Fruit fly (Drosophila melanogaster): ENCODE measurements around the gene CG31371.

The CG31371 gene

dm6 chr3R:30461608-30462243 is 41.6 kb downstream of the CG31371 start (continued):
- TF ChIP-seq CG10147 (GFP tag; optimal IDR thresholded peaks at IDR 0.05), result no peak
- peak; percentile 22 for TF ChIP-seq CG8924 (tag; optimal IDR thresholded peaks at IDR 0.05)
- no peak for TF ChIP-seq dimm (GFP tag; IDR thresholded peaks at IDR 0.05)
- peak in 1 of 2 experiments; percentile 59 for TF ChIP-seq Hr51 (GFP tag; optimal IDR thresholded peaks at IDR 0.05)
- TF ChIP-seq CG4854 (GFP tag; optimal IDR thresholded peaks at IDR 0.05), result no peak
- peak; percentile 63 for TF ChIP-seq pros (GFP tag; optimal IDR thresholded peaks at IDR 0.05)
- TF ChIP-seq onecut (GFP tag; IDR thresholded peaks at IDR 0.05), result no peak
- no peak for TF ChIP-seq mirr (GFP tag; optimal IDR thresholded peaks at IDR 0.05)
- TF ChIP-seq gce (GFP tag; IDR thresholded peaks at IDR 0.05), result no peak
- peak; percentile 15 for TF ChIP-seq gcm (GFP tag; optimal IDR thresholded peaks at IDR 0.05)
- no peak for TF ChIP-seq C15 (GFP tag; IDR thresholded peaks at IDR 0.05)
- no peak for TF ChIP-seq fd64A (GFP tag; optimal IDR thresholded peaks at IDR 0.05)
- TF ChIP-seq slou (GFP tag; optimal IDR thresholded peaks at IDR 0.05), result no peak
- no peak for TF ChIP-seq CG7963 (GFP tag; IDR thresholded peaks at IDR 0.05; ENCODE audit: partially characterized antibody)
- TF ChIP-seq Oli (tag; optimal IDR thresholded peaks at IDR 0.05), result peak; percentile 18
- peak; percentile 28 for TF ChIP-seq tap (tag; optimal IDR thresholded peaks at IDR 0.05)
- TF ChIP-seq chm (GFP tag; IDR thresholded peaks at IDR 0.05), result no peak
- no peak for TF ChIP-seq CG3726 (GFP tag; IDR thresholded peaks at IDR 0.05)
- TF ChIP-seq CG11398 (GFP tag; optimal IDR thresholded peaks at IDR 0.05), result no peak
- no peak for TF ChIP-seq lov (optimal IDR thresholded peaks at IDR 0.05)
- no peak for TF ChIP-seq lov (GFP tag; IDR thresholded peaks at IDR 0.05)
- no peak for TF ChIP-seq CG13123 (GFP tag; optimal IDR thresholded peaks at IDR 0.05)
- TF ChIP-seq CG9876 (GFP tag; optimal IDR thresholded peaks at IDR 0.05), result no peak
- peak; percentile 26 for TF ChIP-seq bcd (GFP tag; optimal IDR thresholded peaks at IDR 0.05)
- TF ChIP-seq crc (GFP tag; optimal IDR thresholded peaks at IDR 0.05), result no peak
- no peak for TF ChIP-seq Dip3 (GFP tag; optimal IDR thresholded peaks at IDR 0.05)
- no peak for TF ChIP-seq eve (GFP tag; optimal IDR thresholded peaks at IDR 0.05)
- TF ChIP-seq peb (GFP tag; IDR thresholded peaks at IDR 0.05), result no peak
- TF ChIP-seq CG31388 (GFP tag; optimal IDR thresholded peaks at IDR 0.05), result no peak
- TF ChIP-seq Hand (GFP tag; optimal IDR thresholded peaks at IDR 0.05), result no peak
- TF ChIP-seq Atf3 (GFP tag; optimal IDR thresholded peaks at IDR 0.05), result no peak
- TF ChIP-seq Atf-2 (GFP tag; optimal IDR thresholded peaks at IDR 0.05), result no peak
- TF ChIP-seq CG11723 (GFP tag; optimal IDR thresholded peaks at IDR 0.05), result no peak
- no peak for TF ChIP-seq CG7357 (GFP tag; IDR thresholded peaks at IDR 0.05)
- TF ChIP-seq Xrp1 (GFP tag; IDR thresholded peaks at IDR 0.05), result peak; percentile 39; the same call in 1 of the 2 replicates
- no peak for TF ChIP-seq Hr39 (optimal IDR thresholded peaks at IDR 0.05)
- TF ChIP-seq CG30020 (tag; optimal IDR thresholded peaks at IDR 0.05), result no peak
- no peak for TF ChIP-seq CG10274 (GFP tag; optimal IDR thresholded peaks at IDR 0.05)
- TF ChIP-seq Fer3 (tag; optimal IDR thresholded peaks at IDR 0.05), result no peak
- peak; percentile 2 for TF ChIP-seq CG7556 (GFP tag; optimal IDR thresholded peaks at IDR 0.05)
- no peak for TF ChIP-seq salm (tag; optimal IDR thresholded peaks at IDR 0.05)
- no peak for TF ChIP-seq ATbp (GFP tag; optimal IDR thresholded peaks at IDR 0.05)
- no peak for TF ChIP-seq Six4 (GFP tag; optimal IDR thresholded peaks at IDR 0.05)
- no peak for TF ChIP-seq dati (GFP tag; IDR thresholded peaks at IDR 0.05)
- TF ChIP-seq CG3407 (GFP tag; optimal IDR thresholded peaks at IDR 0.05), result no peak
- TF ChIP-seq Eip74EF (GFP tag; optimal IDR thresholded peaks at IDR 0.05), result no peak
- no peak for TF ChIP-seq CG12942 (GFP tag; optimal IDR thresholded peaks at IDR 0.05)
- no peak for TF ChIP-seq CG10462 (GFP tag; optimal IDR thresholded peaks at IDR 0.05)
- no peak for TF ChIP-seq ftz-f1 (GFP tag; optimal IDR thresholded peaks at IDR 0.05)
- no peak for TF ChIP-seq p53 (GFP tag; optimal IDR thresholded peaks at IDR 0.05)
- TF ChIP-seq CG4328 (GFP tag; optimal IDR thresholded peaks at IDR 0.05), result peak; percentile 6

Data from whole organism, embryonic.